Fruit fly (Drosophila melanogaster): ENCODE measurements around the gene Apc2.

Apc2 gene

DNA sequence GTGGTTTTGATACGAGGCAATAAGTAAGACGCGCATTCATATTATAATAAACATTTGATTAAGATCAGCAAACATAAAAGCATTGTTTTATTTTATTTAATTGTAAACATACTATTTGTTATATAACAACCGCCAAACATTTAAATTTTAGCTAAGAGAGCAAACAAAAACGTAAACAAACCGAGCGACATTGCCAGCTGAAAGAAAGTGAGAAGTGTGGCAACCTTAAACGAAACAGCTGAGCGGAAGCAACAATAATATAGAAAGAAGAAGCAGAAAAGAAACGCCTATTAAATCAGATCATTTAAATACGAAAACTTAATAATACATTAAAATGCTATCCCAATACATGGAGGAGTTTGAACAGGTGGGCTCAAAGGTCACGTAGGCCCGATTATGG is 29.2 kb upstream of the Apc2 start, which contains the start of gene Sec10 (continued):
- peak; percentile 96 for TF ChIP-seq MBD-R2 (GFP tag; IDR thresholded peaks at IDR 0.05)
- peak; percentile 83 for TF ChIP-seq YL-1 (GFP tag; optimal IDR thresholded peaks at IDR 0.05)
- TF ChIP-seq nmo (GFP tag; optimal IDR thresholded peaks at IDR 0.05), result no peak
- TF ChIP-seq pum (GFP tag; optimal IDR thresholded peaks at IDR 0.05), result no peak
- peak; percentile 86 for TF ChIP-seq sens (GFP tag)
- TF ChIP-seq CG10267 (tag; optimal IDR thresholded peaks at IDR 0.05), result peak; percentile 47
- no peak for TF ChIP-seq btn (GFP tag; optimal IDR thresholded peaks at IDR 0.05)
- TF ChIP-seq CG3065 (GFP tag; optimal IDR thresholded peaks at IDR 0.05), result no peak
- peak; percentile 85 for TF ChIP-seq Dp (GFP tag; optimal IDR thresholded peaks at IDR 0.05)
- TF ChIP-seq Dref (GFP tag; IDR thresholded peaks at IDR 0.05), result peak; percentile 41
- peak; percentile 23 for TF ChIP-seq Myb (GFP tag; optimal IDR thresholded peaks at IDR 0.05)
- peak; percentile 13; the same call in 1 of the 2 replicates for TF ChIP-seq hbn (GFP tag; IDR thresholded peaks at IDR 0.05; ENCODE audit: partially characterized antibody)
- TF ChIP-seq wek (GFP tag; optimal IDR thresholded peaks at IDR 0.05), result peak; percentile 62
- TF ChIP-seq CG4707 (GFP tag; optimal IDR thresholded peaks at IDR 0.05), result peak; percentile 12
- peak; percentile 99 for TF ChIP-seq CG3838 (GFP tag; optimal IDR thresholded peaks at IDR 0.05)
- TF ChIP-seq crp (GFP tag; optimal IDR thresholded peaks at IDR 0.05), result peak; percentile 90 to 97
- no peak for TF ChIP-seq shn (GFP tag; optimal IDR thresholded peaks at IDR 0.05)
- peak; percentile 43 for TF ChIP-seq HmgZ (tag; optimal IDR thresholded peaks at IDR 0.05)
- peak; percentile 55 for TF ChIP-seq lbe (GFP tag; optimal IDR thresholded peaks at IDR 0.05)
- TF ChIP-seq CG34422 (GFP tag; IDR thresholded peaks at IDR 0.05), result no peak; the same call in 2 of the 3 replicates
- peak; percentile 94 for TF ChIP-seq CG9215 (GFP tag; IDR thresholded peaks at IDR 0.05)
- TF ChIP-seq so (GFP tag; IDR thresholded peaks at IDR 0.05), result no peak
- no peak for TF ChIP-seq sens-2 (GFP tag; IDR thresholded peaks at IDR 0.05)
- TF ChIP-seq Med (GFP tag), result peak; percentile 67
- peak; percentile 28 for TF ChIP-seq Elba2 (GFP tag; optimal IDR thresholded peaks at IDR 0.05)
- TF ChIP-seq CG11398 (GFP tag; optimal IDR thresholded peaks at IDR 0.05), result no peak
- peak; percentile 85 for TF ChIP-seq scrt (GFP tag; optimal IDR thresholded peaks at IDR 0.05)
- TF ChIP-seq CG4730 (GFP tag; IDR thresholded peaks at IDR 0.05), result no peak
- no peak for TF ChIP-seq bowl (GFP tag; IDR thresholded peaks at IDR 0.05)
- peak; percentile 3 for TF ChIP-seq Hsf (GFP tag; optimal IDR thresholded peaks at IDR 0.05)
- no peak for TF ChIP-seq tna (GFP tag; IDR thresholded peaks at IDR 0.05; ENCODE audit: partially characterized antibody)
- peak; percentile 11 for TF ChIP-seq CG7271 (tag; optimal IDR thresholded peaks at IDR 0.05)
- TF ChIP-seq Dll (GFP tag; IDR thresholded peaks at IDR 0.05; ENCODE audit: partially characterized antibody), result no peak
- TF ChIP-seq Sry-δ (GFP tag; optimal IDR thresholded peaks at IDR 0.05), result peak; percentile 14
- no peak for TF ChIP-seq CG14014 (GFP tag; IDR thresholded peaks at IDR 0.05)
- no peak for TF ChIP-seq ranshi (GFP tag; IDR thresholded peaks at IDR 0.05)
- TF ChIP-seq caup (GFP tag; optimal IDR thresholded peaks at IDR 0.05; ENCODE audit: severe bottlenecking), result no peak
- peak; percentile 56 for TF ChIP-seq CG13287 (GFP tag; IDR thresholded peaks at IDR 0.05; ENCODE audit: partially characterized antibody)
- no peak for TF ChIP-seq Drgx (GFP tag; IDR thresholded peaks at IDR 0.05)
- TF ChIP-seq CG2116 (GFP tag; optimal IDR thresholded peaks at IDR 0.05), result peak; percentile 36
- TF ChIP-seq CTCF (GFP tag; optimal IDR thresholded peaks at IDR 0.05), result peak; percentile 32
- no peak for TF ChIP-seq CG1024 (GFP tag; IDR thresholded peaks at IDR 0.05)
- no peak for TF ChIP-seq CG4820 (GFP tag; optimal IDR thresholded peaks at IDR 0.05)
- TF ChIP-seq gfzf (GFP tag; optimal IDR thresholded peaks at IDR 0.05), result peak; percentile 9
- no peak for TF ChIP-seq GATAe (GFP tag; conservative IDR thresholded peaks at IDR 0.05)
- peak in 1 of 2 experiments; percentile 99 for TF ChIP-seq Pdp1 (GFP tag; optimal IDR thresholded peaks at IDR 0.05)
- peak; percentile 3 for TF ChIP-seq CG7987 (GFP tag; optimal IDR thresholded peaks at IDR 0.05)
- TF ChIP-seq MESR4 (GFP tag; optimal IDR thresholded peaks at IDR 0.05), result peak; percentile 55
- TF ChIP-seq maf-S (GFP tag; optimal IDR thresholded peaks at IDR 0.05), result no peak
- no peak for TF ChIP-seq ham (GFP tag; IDR thresholded peaks at IDR 0.05)
- TF ChIP-seq CG7963 (GFP tag; IDR thresholded peaks at IDR 0.05; ENCODE audit: partially characterized antibody), result 0 out of 3 replicates have a peak, but pooled peaks have one; percentile 4

Measured in whole organism, embryonic.